Worm (Caenorhabditis elegans) whole organism, young adult: ENCODE data around the gene C17H12.12.

Experiments
- C17E4.6 ChIP-seq: fragments of 200-800 bp; sonication (Bioruptor generic); IDR thresholded peaks from 2 replicates; pipeline ENCODE4 v1.3.6; 2022; ENCODE audit warnings: missing genetic modification reagents, missing genetic modification characterization, missing compliant biosample characterization
- D2030.7 ChIP-seq: fragments of 200-800 bp; sonication (Bioruptor generic); IDR thresholded peaks from 2 replicates; pipeline ENCODE4 v1.3.6; 2022; ENCODE audit warnings: missing genetic modification reagents, missing genetic modification characterization, missing compliant biosample characterization
- F49E8.2 ChIP-seq: sonication (generic microtip); optimal IDR thresholded peaks from 3 replicates; lab custom pipeline; 2017; ENCODE audit warnings: missing genetic modification characterization, mild to moderate bottlenecking, missing compliant biosample characterization, antibody characterized with exemption, moderate library complexity; ENCODE audit not compliant: insufficient read depth
- K11D2.4 ChIP-seq: fragments of 200-800 bp; sonication (Bioruptor generic); IDR thresholded peaks from 2 replicates; pipeline ENCODE4 v1.3.6; 2022; ENCODE audit warnings: missing genetic modification reagents, missing genetic modification characterization, missing compliant biosample characterization
- K12H6.12 ChIP-seq: fragments of 200-800 bp; sonication (Bioruptor generic); optimal IDR thresholded peaks from 2 replicates; lab custom pipeline; 2018; ENCODE audit warnings: mild to moderate bottlenecking, missing genetic modification characterization, missing compliant biosample characterization
- T26A5.8 ChIP-seq: sonication (generic microtip); optimal IDR thresholded peaks from 2 replicates; lab custom pipeline; 2016; ENCODE audit warnings: missing genetic modification characterization, missing compliant biosample characterization
- Y56A3A.18 ChIP-seq: fragments of 200-800 bp; sonication (Bioruptor generic); IDR thresholded peaks from 2 replicates; pipeline ENCODE4 v1.3.6; 2022; ENCODE audit warnings: missing genetic modification reagents, missing genetic modification characterization, missing compliant biosample characterization
- aptf-2 ChIP-seq: fragments of 200-800 bp; sonication (Bioruptor generic); conservative IDR thresholded peaks from 2 replicates; pipeline ENCODE4 v1.3.6; 2022; ENCODE audit warnings: missing genetic modification reagents, missing genetic modification characterization, missing compliant biosample characterization
- aptf-3 ChIP-seq: fragments of 200-800 bp; sonication (Bioruptor generic); IDR thresholded peaks from 2 replicates; pipeline ENCODE4 v1.3.6; 2022; ENCODE audit warnings: missing genetic modification characterization, missing compliant biosample characterization
- atf-7 ChIP-seq: sonication (generic microtip); optimal IDR thresholded peaks from 2 replicates; lab custom pipeline; 2017; ENCODE audit warnings: mild to moderate bottlenecking, missing genetic modification characterization, missing compliant biosample characterization
- athp-1 ChIP-seq: sonication (generic microtip); optimal IDR thresholded peaks from 2 replicates; lab custom pipeline; 2017; ENCODE audit warnings: mild to moderate bottlenecking, missing genetic modification characterization, missing compliant biosample characterization
- attf-3 ChIP-seq: fragments of 200-800 bp; sonication (Bioruptor generic); conservative IDR thresholded peaks from 2 replicates; pipeline ENCODE4 v1.3.6; 2022; ENCODE audit warnings: missing genetic modification reagents, missing genetic modification characterization, missing compliant biosample characterization
- cebp-1 ChIP-seq, 2 experiments: fragments of 200-800 bp in 1 of 2; sonication (Bioruptor generic) in 1 of 2; sonication (generic microtip) in 1 of 2; IDR thresholded peaks in 1 of 2; optimal IDR thresholded peaks in 1 of 2; 2 replicates each; pipeline versions ENCODE4 v1.3.6 to Lab custom; 2017 to 2022; ENCODE audit warnings: missing compliant biosample characterization in 2 of 2, missing genetic modification characterization in 2 of 2, mild to moderate bottlenecking in 1 of 2, missing genetic modification reagents in 1 of 2, moderate library complexity in 1 of 2
- cebp-2 ChIP-seq: fragments of 200-800 bp; sonication (Bioruptor generic); IDR thresholded peaks from 2 replicates; pipeline ENCODE4 v1.3.6; 2022; ENCODE audit warnings: missing genetic modification characterization, missing compliant biosample characterization
- ceh-58 ChIP-seq: fragments of 200-800 bp; sonication (Bioruptor generic); IDR thresholded peaks from 2 replicates; pipeline ENCODE4 v1.3.6; 2022; ENCODE audit warnings: missing genetic modification characterization, missing compliant biosample characterization
- chd-7 ChIP-seq: sonication (generic microtip); optimal IDR thresholded peaks from 2 replicates; lab custom pipeline; 2016; ENCODE audit warnings: mild to moderate bottlenecking, missing genetic modification characterization, moderate library complexity, missing compliant biosample characterization
- dpl-1 ChIP-seq: fragments of 150-350 bp; optimal IDR thresholded peaks from 2 replicates; lab custom pipeline; 2014; ENCODE audit warnings: missing biosample characterization, missing genetic modification reagents, missing genetic modification characterization
- ekl-4 ChIP-seq: fragments of 200-800 bp; sonication (Bioruptor generic); IDR thresholded peaks from 2 replicates; pipeline ENCODE4 v1.3.6; 2022; ENCODE audit warnings: missing genetic modification reagents, missing genetic modification characterization, missing compliant biosample characterization
- hmg-1.2 ChIP-seq: fragments of 200-800 bp; sonication (Bioruptor generic); IDR thresholded peaks from 2 replicates; pipeline ENCODE4 v1.3.6; 2022; ENCODE audit warnings: missing genetic modification reagents, missing genetic modification characterization, missing compliant biosample characterization
- let-607 ChIP-seq, 2 experiments: fragments of 200-800 bp in 1 of 2; sonication (Bioruptor generic) in 1 of 2; sonication (generic microtip) in 1 of 2; optimal IDR thresholded peaks; 2 replicates each; lab custom pipeline; 2016 to 2018; ENCODE audit warnings: mild to moderate bottlenecking in 2 of 2, missing compliant biosample characterization in 2 of 2, missing genetic modification characterization in 2 of 2, moderate library complexity in 2 of 2, missing genotype in 1 of 2
- lin-35 ChIP-seq, 3 experiments: fragments of 150-350 bp in 2 of 3; sonication (generic microtip) in 1 of 3; optimal IDR thresholded peaks; 2 replicates each; lab custom pipeline; 2014 to 2018; ENCODE audit warnings: missing biosample characterization in 3 of 3, missing genetic modification characterization in 3 of 3, missing genetic modification reagents in 3 of 3
- lin-40 ChIP-seq: sonication (generic microtip); optimal IDR thresholded peaks from 2 replicates; lab custom pipeline; 2016; ENCODE audit warnings: missing genetic modification characterization, mild to moderate bottlenecking, missing compliant biosample characterization, missing genotype, missing genetic modification reagents
- lsl-1 ChIP-seq: fragments of 200-800 bp; sonication (Bioruptor generic); optimal IDR thresholded peaks from 2 replicates; lab custom pipeline; 2018; ENCODE audit warnings: mild to moderate bottlenecking, missing genetic modification characterization, moderate library complexity, missing compliant biosample characterization
- madf-10 ChIP-seq: sonication (generic microtip); optimal IDR thresholded peaks from 2 replicates; lab custom pipeline; 2016; ENCODE audit warnings: mild to moderate bottlenecking, missing genetic modification characterization, missing compliant biosample characterization
- madf-3 ChIP-seq: fragments of 200-800 bp; sonication (Bioruptor generic); IDR thresholded peaks from 2 replicates; pipeline ENCODE4 v1.3.6; 2022; ENCODE audit warnings: missing genetic modification reagents, missing genetic modification characterization, missing compliant biosample characterization
- mes-4 ChIP-seq: sonication (generic microtip); optimal IDR thresholded peaks from 2 replicates; lab custom pipeline; 2016; ENCODE audit warnings: missing genotype, missing genetic modification characterization, missing compliant biosample characterization
- nfya-2 ChIP-seq: fragments of 200-800 bp; sonication (Bioruptor generic); IDR thresholded peaks from 2 replicates; pipeline ENCODE4 v1.3.6; 2022; ENCODE audit warnings: missing genetic modification reagents, missing genetic modification characterization, missing compliant biosample characterization
- nhr-120 ChIP-seq: fragments of 200-800 bp; sonication (Bioruptor generic); IDR thresholded peaks from 2 replicates; pipeline ENCODE4 v1.3.6; 2022; ENCODE audit warnings: missing genetic modification characterization, missing compliant biosample characterization
- nhr-179 ChIP-seq: sonication (generic microtip); optimal IDR thresholded peaks from 2 replicates; lab custom pipeline; 2016; ENCODE audit warnings: mild to moderate bottlenecking, missing genetic modification characterization, missing compliant biosample characterization
- pbrm-1 ChIP-seq: fragments of 200-800 bp; sonication (Bioruptor generic); IDR thresholded peaks from 2 replicates; pipeline ENCODE4 v1.3.6; 2022; ENCODE audit warnings: missing genetic modification reagents, missing genetic modification characterization, missing compliant biosample characterization
- pha-4 ChIP-seq: fragments of 150-350 bp; sonication (generic microtip); optimal IDR thresholded peaks from 2 replicates; lab custom pipeline; 2014; ENCODE audit warnings: missing biosample characterization, missing genetic modification reagents, missing genetic modification characterization
- snpc-4 ChIP-seq, 5 experiments: fragments of 150-350 bp in 1 of 5; sonication (generic microtip) in 4 of 5; optimal IDR thresholded peaks; 2 replicates each; lab custom pipeline; 2014 to 2018; ENCODE audit warnings: missing genetic modification characterization in 5 of 5, missing biosample characterization in 3 of 5, antibody characterized with exemption in 2 of 5, mild to moderate bottlenecking in 2 of 5, missing compliant biosample characterization in 2 of 5, missing genotype in 2 of 5, moderate library complexity in 2 of 5, missing genetic modification reagents in 1 of 5
- somi-1 ChIP-seq: fragments of 200-800 bp; sonication (Bioruptor generic); optimal IDR thresholded peaks from 2 replicates; lab custom pipeline; 2018; ENCODE audit warnings: mild to moderate bottlenecking, missing genetic modification characterization, missing compliant biosample characterization
- tlf-1 ChIP-seq: fragments of 200-800 bp; sonication (Bioruptor generic); optimal IDR thresholded peaks from 2 replicates; lab custom pipeline; 2018; ENCODE audit warnings: mild to moderate bottlenecking, missing genetic modification characterization, missing compliant biosample characterization
- xnd-1 ChIP-seq: sonication (generic microtip); optimal IDR thresholded peaks from 2 replicates; lab custom pipeline; 2016; ENCODE audit warnings: missing genotype, missing genetic modification reagents, missing genetic modification characterization, missing compliant biosample characterization
- ztf-18 ChIP-seq: sonication (generic microtip); optimal IDR thresholded peaks from 2 replicates; lab custom pipeline; 2016; ENCODE audit warnings: missing genotype, mild to moderate bottlenecking, missing genetic modification characterization, missing compliant biosample characterization
- ztf-3 ChIP-seq: fragments of 200-800 bp; sonication (Bioruptor generic); optimal IDR thresholded peaks from 2 replicates; lab custom pipeline; 2018; ENCODE audit warnings: mild to moderate bottlenecking, missing genetic modification characterization, missing compliant biosample characterization

Gene C17H12.12

DNA sequence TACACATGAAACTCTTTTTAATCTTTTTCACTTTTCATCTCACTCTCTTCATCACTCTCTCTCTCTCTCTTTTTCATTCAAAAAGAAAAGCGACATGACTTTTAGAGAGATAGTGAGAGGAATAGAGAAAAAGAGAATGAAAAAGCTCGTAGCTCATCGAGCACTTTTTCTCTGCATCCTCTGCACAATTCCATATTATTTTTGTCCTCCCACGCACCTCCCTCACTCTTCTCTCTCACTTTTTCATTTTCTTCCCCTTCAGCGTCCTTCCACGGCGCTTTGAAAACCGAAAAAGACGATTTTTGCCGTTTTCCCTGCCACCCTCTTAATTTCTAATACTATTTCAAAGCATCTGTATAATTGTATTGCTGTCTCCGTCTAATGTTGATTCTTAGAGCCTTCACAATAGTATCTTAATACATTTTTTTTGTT, 43.4 kb downstream of the C17H12.12 start (continued):
- TF ChIP-seq attf-3 (GFP tag; lab: Robert Waterston, UW): 0 out of 2 replicates have a peak, but pooled peaks have one; percentile 10
- TF ChIP-seq T26A5.8: no peak
- peak; percentile 78 for TF ChIP-seq somi-1 (GFP tag; lab: Kevin White, UChicago)
- TF ChIP-seq K11D2.4 (GFP tag; lab: Robert Waterston, UW): peak; percentile 69
- peak; percentile 48 for TF ChIP-seq madf-10 (tag; lab: Kevin White, UChicago)
- TF ChIP-seq hmg-1.2 (GFP tag; lab: Robert Waterston, UW): peak; percentile 77
- TF ChIP-seq ztf-18 (tag; lab: Kevin White, UChicago): peak; percentile 24
- no peak for TF ChIP-seq ekl-4 (GFP tag; lab: Robert Waterston, UW)
- TF ChIP-seq ceh-58: no peak
- peak in 1 of 2 experiments; percentile 62 for TF ChIP-seq let-607 (tag; optimal IDR thresholded peaks at IDR 0.05; lab: Kevin White, UChicago)
- no peak for TF ChIP-seq madf-3 (GFP tag; lab: Robert Waterston, UW)
- no peak for TF ChIP-seq xnd-1
- peak; percentile 33 for TF ChIP-seq chd-7 (tag; lab: Kevin White, UChicago)
- TF ChIP-seq ztf-3 (GFP tag; lab: Kevin White, UChicago): no peak
- peak; percentile 58 for TF ChIP-seq pha-4 (tag; lab: Kevin White, UChicago)
- no peak for TF ChIP-seq cebp-1 (GFP tag; IDR thresholded peaks at IDR 0.05; lab: Robert Waterston, UW)
- peak; percentile 75 for TF ChIP-seq cebp-1 (tag; optimal IDR thresholded peaks at IDR 0.05; lab: Kevin White, UChicago)
- no peak for TF ChIP-seq aptf-2
- 0 out of 2 replicates have a peak, but pooled peaks have one; percentile 33 for TF ChIP-seq pbrm-1
- TF ChIP-seq lin-40 (tag; lab: Kevin White, UChicago): peak; percentile 83
- peak; percentile 76 for TF ChIP-seq K12H6.12
- TF ChIP-seq lsl-1 (GFP tag; lab: Kevin White, UChicago): no peak
- peak; percentile 76 for TF ChIP-seq atf-7
- TF ChIP-seq lin-35 (GFP tag; optimal IDR thresholded peaks at IDR 0.05; lab: Kevin White, UChicago): peak in 1 of 3 experiments; percentile 52
- no peak for TF ChIP-seq snpc-4 (GFP tag; optimal IDR thresholded peaks at IDR 0.05; lab: Kevin White, UChicago)
- TF ChIP-seq snpc-4 (tag; optimal IDR thresholded peaks at IDR 0.05; lab: Kevin White, UChicago): peak in 2 of 4 experiments; percentile 31 to 47

DNA sequence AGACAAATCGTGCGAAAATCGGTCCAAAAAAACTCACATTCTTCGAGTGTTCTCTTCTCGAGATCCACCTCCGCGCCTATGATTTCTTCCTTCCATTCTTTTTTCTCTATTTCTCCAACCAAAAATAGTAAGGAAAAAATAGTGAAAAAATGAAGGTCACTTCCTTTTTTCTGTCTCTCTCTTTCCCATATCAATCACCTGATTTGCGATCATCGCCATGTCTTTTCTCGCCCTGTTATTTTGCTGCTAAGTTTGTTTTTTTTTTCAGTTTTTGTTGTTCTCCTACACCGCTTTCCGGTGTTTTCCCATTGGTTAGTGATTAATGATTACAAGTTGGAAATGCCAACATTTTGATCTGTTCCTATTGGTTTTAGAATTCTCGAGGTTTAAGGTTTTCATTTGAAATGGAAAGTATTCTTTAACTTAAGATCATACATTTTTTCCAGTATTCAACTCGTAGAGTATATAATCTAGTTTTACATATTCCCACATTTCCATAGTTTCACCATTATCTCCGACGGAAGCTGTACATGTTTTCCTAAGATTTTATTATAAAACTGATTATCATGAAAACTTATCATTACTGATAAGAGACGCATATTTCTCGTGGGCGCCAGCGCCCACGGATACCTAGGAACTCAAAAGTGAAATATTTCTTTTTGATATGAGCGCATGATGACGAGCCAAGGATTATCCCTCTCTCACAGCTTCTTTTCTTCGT, 46.0 kb downstream of the C17H12.12 start:
- TF ChIP-seq nhr-179 (no peak), attf-3 (GFP tag; lab: Robert Waterston, UW) (no peak), dpl-1 (GFP tag; lab: Kevin White, UChicago) (no peak), cebp-2 (GFP tag; lab: Robert Waterston, UW) (no peak), nfya-2 (no peak), F49E8.2 (tag; lab: Kevin White, UChicago) (no peak), C17E4.6 (GFP tag; lab: Robert Waterston, UW) (no peak), D2030.7 (GFP tag; lab: Robert Waterston, UW) (no peak), mes-4 (tag; lab: Kevin White, UChicago) (no peak), aptf-3 (GFP tag; lab: Robert Waterston, UW) (no peak), athp-1 (tag; lab: Kevin White, UChicago) (no peak), Y56A3A.18 (no peak), nhr-120 (GFP tag; lab: Robert Waterston, UW) (no peak), tlf-1 (no peak)
